Worm (Caenorhabditis elegans) whole organism, L4 larva: ENCODE results near the gene cest-24.

Source experiments
- lin-13 ChIP-seq: fragments of 150-350 bp; optimal IDR thresholded peaks from 2 replicates; lab custom pipeline; 2014; ENCODE audit warnings: missing biosample characterization, missing genetic modification reagents, missing genetic modification characterization
- lin-15B ChIP-seq: fragments of 150-350 bp; sonication (generic microtip); optimal IDR thresholded peaks from 3 replicates; lab custom pipeline; 2014; ENCODE audit warnings: missing biosample characterization, missing genetic modification characterization
- mdt-29 ChIP-seq: fragments of 200-800 bp; sonication (Bioruptor generic); IDR thresholded peaks from 2 replicates; pipeline ENCODE4 v1.3.6; 2022; ENCODE audit warnings: missing genetic modification reagents, missing genetic modification characterization, missing compliant biosample characterization
- nhr-102 ChIP-seq: sonication (generic microtip); optimal IDR thresholded peaks from 2 replicates; lab custom pipeline; 2016; ENCODE audit warnings: mild to moderate bottlenecking, missing genetic modification characterization, moderate library complexity, missing compliant biosample characterization
- pha-4 ChIP-seq, 2 experiments: fragments of 150-350 bp in 1 of 2; fragments of 200-800 bp in 1 of 2; sonication (Bioruptor generic) in 1 of 2; IDR thresholded peaks in 1 of 2; optimal IDR thresholded peaks in 1 of 2; 2 replicates each; pipeline versions ENCODE4 v1.3.6 to Lab custom; 2014 to 2022; ENCODE audit warnings: missing genetic modification characterization in 2 of 2, missing genetic modification reagents in 2 of 2, missing biosample characterization in 1 of 2, missing compliant biosample characterization in 1 of 2
- spr-3 ChIP-seq: fragments of 200-800 bp; sonication (Bioruptor generic); optimal IDR thresholded peaks from 2 replicates; lab custom pipeline; 2018; ENCODE audit warnings: mild to moderate bottlenecking, missing genetic modification characterization, missing compliant biosample characterization
- unc-62 ChIP-seq, 3 experiments: fragments of 150-350 bp in 1 of 3; sonication (generic microtip); optimal IDR thresholded peaks in 2 of 3; peaks in 1 of 3; 1 replicate in 1 of 3; 2 replicates in 2 of 3; lab custom pipeline; 2014 to 2017; ENCODE audit warnings: missing biosample characterization in 3 of 3, missing genetic modification characterization in 3 of 3, missing genetic modification reagents in 3 of 3, missing genotype in 1 of 3
- zag-1 ChIP-seq: fragments of 150-350 bp; optimal IDR thresholded peaks from 2 replicates; lab custom pipeline; 2014; ENCODE audit warnings: missing biosample characterization, missing genetic modification characterization
- ztf-7 ChIP-seq: fragments of 150-350 bp; optimal IDR thresholded peaks from 2 replicates; lab custom pipeline; 2014; ENCODE audit warnings: missing biosample characterization, missing genetic modification characterization

DNA sequence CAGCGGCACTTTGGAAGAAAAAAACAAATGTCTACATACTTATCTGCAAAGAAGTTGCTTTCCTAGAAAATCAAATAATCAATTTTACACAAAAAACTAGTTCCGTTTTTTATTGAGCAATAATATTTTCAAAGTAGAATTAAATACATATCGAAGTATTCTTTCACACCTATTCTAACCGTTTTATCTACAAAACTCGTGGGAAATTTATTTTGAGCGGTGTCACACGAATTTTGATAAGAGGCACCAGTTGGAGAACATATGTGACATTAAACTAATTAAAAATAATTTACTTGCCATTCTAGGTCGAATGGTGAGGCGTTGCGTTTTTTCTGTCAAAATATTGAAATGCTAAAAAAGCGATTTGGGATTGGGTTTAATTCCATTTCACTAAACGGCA, 47.8 kb upstream of the cest-24 start:
- TF ChIP-seq spr-3: no peak
- no peak for TF ChIP-seq zag-1 (tag; lab: Kevin White, UChicago)
- TF ChIP-seq mdt-29 (GFP tag; lab: Robert Waterston, UW): no peak
- TF ChIP-seq unc-62 (GFP tag; optimal IDR thresholded peaks at IDR 0.05 in 1 of 2; lab: Kevin White, UChicago): no peak
- TF ChIP-seq unc-62 (tag; optimal IDR thresholded peaks at IDR 0.05; lab: Kevin White, UChicago): no peak
- no peak for TF ChIP-seq lin-15B (tag; lab: Kevin White, UChicago)
- TF ChIP-seq pha-4 (GFP tag; IDR thresholded peaks at IDR 0.05; lab: Robert Waterston, UW): no peak
- no peak for TF ChIP-seq pha-4 (tag; optimal IDR thresholded peaks at IDR 0.05; lab: Kevin White, UChicago)
- TF ChIP-seq lin-13: no peak
- no peak for TF ChIP-seq nhr-102 (tag; lab: Kevin White, UChicago)
- TF ChIP-seq ztf-7 (tag; lab: Kevin White, UChicago): no peak
